Fruit fly (Drosophila melanogaster) whole organism, adult: ENCODE measurements around the gene CG13082.
A peak's percentile ranks its signal among the peaks of the same experiment; 100 is the strongest.

Experiments
- CG11617 ChIP-seq: fragments of 200-800 bp; sonication (Bioruptor generic); optimal IDR thresholded peaks from 2 replicates; lab custom pipeline; 2017; ENCODE audit warnings: mild to moderate bottlenecking, missing biosample characterization, missing genetic modification reagents, missing genetic modification characterization
- CG14711 ChIP-seq: fragments of 200-800 bp; sonication (Bioruptor generic); optimal IDR thresholded peaks from 2 replicates; lab custom pipeline; 2018; ENCODE audit warnings: missing biosample characterization, mild to moderate bottlenecking, missing genetic modification characterization, moderate library complexity
- CG1620 ChIP-seq: fragments of 200-800 bp; sonication (Bioruptor generic); optimal IDR thresholded peaks from 2 replicates; lab custom pipeline; 2016; ENCODE audit warnings: missing biosample characterization, missing genetic modification characterization
- CG33017 ChIP-seq: fragments of 200-800 bp; sonication (Bioruptor generic); optimal IDR thresholded peaks from 2 replicates; lab custom pipeline; 2018; ENCODE audit warnings: missing biosample characterization, mild to moderate bottlenecking, missing genetic modification characterization, moderate library complexity
- CG5204 ChIP-seq: fragments of 200-800 bp; sonication (Bioruptor generic); optimal IDR thresholded peaks from 2 replicates; lab custom pipeline; 2016; ENCODE audit warnings: missing biosample characterization, missing genetic modification characterization
- CG7045 ChIP-seq: fragments of 200-800 bp; sonication (Bioruptor generic); optimal IDR thresholded peaks from 2 replicates; lab custom pipeline; 2017; ENCODE audit warnings: missing biosample characterization, mild to moderate bottlenecking, missing genetic modification characterization
- Crg-1 ChIP-seq: fragments of 200-800 bp; sonication (Bioruptor generic); optimal IDR thresholded peaks from 2 replicates; lab custom pipeline; 2016; ENCODE audit warnings: missing biosample characterization, missing genetic modification characterization
- Hr96 ChIP-seq: fragments of 200-800 bp; sonication (Bioruptor generic); optimal IDR thresholded peaks from 2 replicates; lab custom pipeline; 2016; ENCODE audit warnings: missing biosample characterization, missing genetic modification characterization
- Mnt ChIP-seq: fragments of 200-800 bp; sonication (Bioruptor generic); optimal IDR thresholded peaks from 2 replicates; lab custom pipeline; 2016; ENCODE audit warnings: missing biosample characterization, mild to moderate bottlenecking, missing genetic modification characterization
- bab1 ChIP-seq: fragments of 200-800 bp; sonication (Bioruptor generic); optimal IDR thresholded peaks from 3 replicates; lab custom pipeline; 2019; ENCODE audit warnings: missing biosample characterization, mild to moderate bottlenecking, missing genetic modification characterization, moderate library complexity
- cnc ChIP-seq, 2 experiments: fragments of >200 bp; optimal IDR thresholded peaks; 2 replicates each; lab custom pipeline; 2017
- kay ChIP-seq: fragments of 200-800 bp; sonication (Bioruptor generic); peaks from one replicate; lab custom pipeline; 2016; ENCODE audit warnings: missing biosample characterization, missing genetic modification characterization, borderline replicate concordance
- ovo ChIP-seq: fragments of 200-800 bp; sonication (Bioruptor generic); optimal IDR thresholded peaks from 2 replicates; lab custom pipeline; 2016; ENCODE audit warnings: missing biosample characterization, missing genetic modification characterization
- pad ChIP-seq: fragments of 200-800 bp; sonication (Bioruptor generic); optimal IDR thresholded peaks from 3 replicates; lab custom pipeline; 2017; ENCODE audit warnings: missing biosample characterization, missing genetic modification characterization, mild to moderate bottlenecking, moderate library complexity, missing genetic modification reagents

DNA sequence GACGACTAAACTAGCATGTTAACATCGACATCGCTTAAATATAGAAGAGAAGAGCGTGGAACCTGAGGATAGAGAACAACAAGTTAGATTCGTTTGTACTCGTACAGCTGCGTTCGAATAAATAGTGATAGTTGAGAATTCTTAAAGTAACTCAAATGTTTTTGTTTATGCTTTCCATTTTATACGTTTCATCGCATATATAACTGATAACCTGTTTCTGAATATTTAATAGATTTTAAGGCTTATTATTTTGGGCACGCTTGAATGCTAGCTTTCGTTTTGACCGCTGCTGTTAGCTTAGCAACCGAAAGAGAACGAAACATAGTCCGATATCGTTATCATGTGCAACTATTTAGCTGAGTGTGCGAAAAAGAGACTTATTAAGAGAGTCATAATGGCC lies 9.9 kb upstream of the CG13082 start:
- TF ChIP-seq CG1620 (GFP tag; lab: Kevin White, UChicago) (peak; percentile 96), kay (GFP tag; lab: Kevin White, UChicago) (peak; percentile 99), bab1 (peak; percentile 99), CG7045 (GFP tag; lab: Kevin White, UChicago) (peak; percentile 99), cnc (optimal IDR thresholded peaks at IDR 0.05; lab: Kevin White, UChicago) (no peak), CG11617 (GFP tag; lab: Kevin White, UChicago) (peak; percentile 99), CG14711 (peak; percentile 98), Hr96 (GFP tag; lab: Kevin White, UChicago) (peak; percentile 98), CG33017 (peak; percentile 100), CG5204 (GFP tag; lab: Kevin White, UChicago) (peak; percentile 98), Crg-1 (GFP tag; lab: Kevin White, UChicago) (peak; percentile 95), pad (GFP tag; lab: Kevin White, UChicago) (peak; percentile 95), ovo (GFP tag; lab: Kevin White, UChicago) (peak; percentile 60), Mnt (GFP tag; lab: Kevin White, UChicago) (peak; percentile 92)
